Worm (Caenorhabditis elegans) whole organism, mixed stage, embryonic: ENCODE measurements around the gene ZK666.1.

Experiments used
- M03D4.4 ChIP-seq: sonication (generic microtip); optimal IDR thresholded peaks from 2 replicates; lab custom pipeline; 2017; ENCODE audit warnings: mild to moderate bottlenecking, missing genetic modification characterization, missing compliant biosample characterization
- bed-3 ChIP-seq: fragments of 200-800 bp; sonication (Bioruptor generic); optimal IDR thresholded peaks from 3 replicates; lab custom pipeline; 2018; ENCODE audit warnings: mild to moderate bottlenecking, missing genetic modification characterization, moderate library complexity, missing compliant biosample characterization
- blmp-1 ChIP-seq: fragments of 150-350 bp; optimal IDR thresholded peaks from 2 replicates; lab custom pipeline; 2014; ENCODE audit warnings: missing biosample characterization, missing genetic modification characterization
- ceh-39 ChIP-seq: fragments of 150-350 bp; optimal IDR thresholded peaks from 2 replicates; lab custom pipeline; 2014; ENCODE audit warnings: missing biosample characterization, missing genetic modification characterization
- ceh-43 ChIP-seq: fragments of 200-800 bp; sonication (Bioruptor generic); optimal IDR thresholded peaks from 2 replicates; lab custom pipeline; 2018; ENCODE audit warnings: mild to moderate bottlenecking, missing genetic modification characterization, moderate library complexity, missing compliant biosample characterization
- ceh-83 ChIP-seq: fragments of 200-800 bp; sonication (Bioruptor generic); optimal IDR thresholded peaks from 2 replicates; lab custom pipeline; 2018; ENCODE audit warnings: mild to moderate bottlenecking, missing genetic modification characterization, missing compliant biosample characterization
- ces-1 ChIP-seq: fragments of 150-350 bp; optimal IDR thresholded peaks from 2 replicates; lab custom pipeline; 2014; ENCODE audit warnings: missing biosample characterization, missing genetic modification reagents, missing genetic modification characterization
- cnd-1 ChIP-seq: fragments of 200-800 bp; sonication (Bioruptor generic); optimal IDR thresholded peaks from 2 replicates; lab custom pipeline; 2018; ENCODE audit warnings: mild to moderate bottlenecking, missing genetic modification characterization, missing compliant biosample characterization
- drap-1 ChIP-seq: fragments of 200-800 bp; sonication (Bioruptor generic); optimal IDR thresholded peaks from 3 replicates; lab custom pipeline; 2018; ENCODE audit warnings: mild to moderate bottlenecking, missing genetic modification characterization, missing compliant biosample characterization
- elt-1 ChIP-seq: sonication (generic microtip); optimal IDR thresholded peaks from 2 replicates; lab custom pipeline; 2017; ENCODE audit warnings: missing genetic modification characterization, mild to moderate bottlenecking, missing compliant biosample characterization, antibody characterized with exemption, moderate library complexity, borderline replicate concordance; ENCODE audit not compliant: insufficient read depth
- elt-3 ChIP-seq: fragments of 150-350 bp; optimal IDR thresholded peaks from 2 replicates; lab custom pipeline; 2014; ENCODE audit warnings: missing biosample characterization, missing genetic modification characterization
- flh-1 ChIP-seq: fragments of 200-800 bp; sonication (Bioruptor generic); optimal IDR thresholded peaks from 2 replicates; lab custom pipeline; 2018; ENCODE audit warnings: mild to moderate bottlenecking, missing genetic modification characterization, moderate library complexity, missing compliant biosample characterization
- ham-2 ChIP-seq: fragments of 200-800 bp; sonication (Bioruptor generic); optimal IDR thresholded peaks from 2 replicates; lab custom pipeline; 2018; ENCODE audit warnings: mild to moderate bottlenecking, missing genetic modification characterization, missing compliant biosample characterization
- hlh-1 ChIP-seq: fragments of 150-350 bp; optimal IDR thresholded peaks from 2 replicates; lab custom pipeline; 2014; ENCODE audit warnings: missing biosample characterization, missing genetic modification reagents, missing genetic modification characterization
- lin-13 ChIP-seq: fragments of 150-350 bp; optimal IDR thresholded peaks from 2 replicates; lab custom pipeline; 2014; ENCODE audit warnings: missing biosample characterization, missing genetic modification characterization
- lin-32 ChIP-seq: fragments of 200-800 bp; sonication (Bioruptor generic); optimal IDR thresholded peaks from 2 replicates; lab custom pipeline; 2018; ENCODE audit warnings: mild to moderate bottlenecking, missing genetic modification characterization, missing compliant biosample characterization
- lsy-2 ChIP-seq: fragments of 150-350 bp; optimal IDR thresholded peaks from 2 replicates; lab custom pipeline; 2014; ENCODE audit warnings: missing biosample characterization, missing genetic modification characterization
- mab-5 ChIP-seq: fragments of 150-350 bp; optimal IDR thresholded peaks from 2 replicates; lab custom pipeline; 2014; ENCODE audit warnings: missing biosample characterization, missing genetic modification characterization
- mep-1 ChIP-seq: fragments of 150-350 bp; optimal IDR thresholded peaks from 2 replicates; lab custom pipeline; 2017; ENCODE audit warnings: missing biosample characterization, missing genetic modification reagents, missing genetic modification characterization, inconsistent platforms
- mls-2 ChIP-seq: sonication (generic microtip); optimal IDR thresholded peaks from 2 replicates; lab custom pipeline; 2016; ENCODE audit warnings: mild to moderate bottlenecking, missing genetic modification characterization, moderate library complexity, missing compliant biosample characterization
- nhr-12 ChIP-seq: fragments of 150-350 bp; optimal IDR thresholded peaks from 2 replicates; lab custom pipeline; 2014; ENCODE audit warnings: missing biosample characterization, missing genetic modification characterization
- nhr-237 ChIP-seq: fragments of 150-350 bp; optimal IDR thresholded peaks from 2 replicates; lab custom pipeline; 2014; ENCODE audit warnings: missing biosample characterization, missing genetic modification characterization
- nhr-28 ChIP-seq: fragments of 150-350 bp; optimal IDR thresholded peaks from 2 replicates; lab custom pipeline; 2014; ENCODE audit warnings: missing biosample characterization, missing genetic modification characterization
- nhr-76 ChIP-seq: sonication (generic microtip); optimal IDR thresholded peaks from 2 replicates; lab custom pipeline; 2017; ENCODE audit warnings: missing biosample characterization, missing genetic modification characterization
- pha-4 ChIP-seq: fragments of 150-350 bp; optimal IDR thresholded peaks from 2 replicates; lab custom pipeline; 2018; ENCODE audit warnings: missing biosample characterization, missing genetic modification reagents, missing genetic modification characterization
- sem-2 ChIP-seq: fragments of 200-800 bp; sonication (Bioruptor generic); optimal IDR thresholded peaks from 2 replicates; lab custom pipeline; 2018; ENCODE audit warnings: mild to moderate bottlenecking, missing genetic modification characterization, missing compliant biosample characterization
- snpc-4 ChIP-seq: fragments of 150-350 bp; optimal IDR thresholded peaks from 2 replicates; lab custom pipeline; 2014; ENCODE audit warnings: missing biosample characterization, missing genetic modification characterization
- sptf-1 ChIP-seq: sonication (generic microtip); optimal IDR thresholded peaks from 2 replicates; lab custom pipeline; 2017; ENCODE audit warnings: mild to moderate bottlenecking, missing genetic modification characterization, moderate library complexity, missing compliant biosample characterization
- tbx-8 ChIP-seq: fragments of 200-800 bp; sonication (Bioruptor generic); optimal IDR thresholded peaks from 2 replicates; lab custom pipeline; 2018; ENCODE audit warnings: mild to moderate bottlenecking, missing genetic modification characterization, moderate library complexity, missing compliant biosample characterization
- unc-120 ChIP-seq: sonication (generic microtip); optimal IDR thresholded peaks from 2 replicates; lab custom pipeline; 2017; ENCODE audit warnings: missing genetic modification characterization, missing compliant biosample characterization; ENCODE audit not compliant: poor library complexity, severe bottlenecking
- unc-39 ChIP-seq: fragments of 150-350 bp; optimal IDR thresholded peaks from 2 replicates; lab custom pipeline; 2014; ENCODE audit warnings: missing biosample characterization, missing genetic modification characterization
- zip-8 ChIP-seq: fragments of 150-350 bp; optimal IDR thresholded peaks from 2 replicates; lab custom pipeline; 2014; ENCODE audit warnings: missing biosample characterization, missing genetic modification characterization
- ztf-11 ChIP-seq: fragments of 150-350 bp; optimal IDR thresholded peaks from 2 replicates; lab custom pipeline; 2014; ENCODE audit warnings: missing biosample characterization, missing genetic modification characterization

Gene ZK666.1

DNA sequence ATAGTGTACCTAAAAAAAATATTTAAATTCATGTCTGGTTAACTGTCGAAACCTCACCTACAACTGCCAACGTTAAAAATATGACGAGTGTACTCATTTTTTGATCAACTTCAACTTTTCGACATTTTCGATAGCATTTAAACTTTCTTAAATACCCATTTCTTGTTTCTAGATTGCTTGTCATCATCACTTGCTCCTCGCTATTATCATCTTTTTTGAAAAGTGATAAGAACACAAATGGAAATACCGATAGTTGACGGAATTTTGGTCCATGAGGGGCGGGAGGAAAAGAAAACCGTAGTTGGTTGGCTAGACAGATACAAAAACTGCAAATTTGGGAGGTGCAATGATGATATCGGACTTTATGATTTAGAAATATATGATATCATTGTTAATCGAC is 988 bp downstream of the ZK666.1 start, which contains the start of gene clec-143:
Gene clec-143 (minus strand): TSS at position 139 of the 400 bp plus-strand sequence.
- no peak for TF ChIP-seq sem-2 (GFP tag; lab: Kevin White, UChicago)
- no peak for TF ChIP-seq cnd-1 (tag; lab: Kevin White, UChicago)
- no peak for TF ChIP-seq sptf-1 (tag; lab: Kevin White, UChicago)
- TF ChIP-seq blmp-1 (tag; lab: Kevin White, UChicago) = no peak
- TF ChIP-seq M03D4.4 (tag; lab: Kevin White, UChicago) = no peak
- TF ChIP-seq ces-1 (GFP tag; lab: Kevin White, UChicago) = no peak
- no peak for TF ChIP-seq bed-3
- TF ChIP-seq, all 35 proteins: peak for 0

ce11 chrII:10466552-10466951 is 4.6 kb downstream of the ZK666.1 start, which contains the start of gene tnc-2:
TSS of gene tnc-2 (plus strand) at chrII:10466852.
- TF ChIP-seq lsy-2 = no peak
- TF ChIP-seq ceh-43 = no peak
- no peak for TF ChIP-seq ztf-11 (tag; lab: Kevin White, UChicago)
- no peak for TF ChIP-seq mep-1
- no peak for TF ChIP-seq drap-1 (GFP tag; lab: Kevin White, UChicago)
- no peak for TF ChIP-seq sptf-1 (tag; lab: Kevin White, UChicago)
- no peak for TF ChIP-seq mab-5 (tag; lab: Kevin White, UChicago)
- no peak for TF ChIP-seq unc-39 (tag; lab: Kevin White, UChicago)
- TF ChIP-seq ham-2 (GFP tag; lab: Kevin White, UChicago) = no peak
- no peak for TF ChIP-seq flh-1 (GFP tag; lab: Kevin White, UChicago)
- no peak for TF ChIP-seq nhr-28
- no peak for TF ChIP-seq ces-1 (GFP tag; lab: Kevin White, UChicago)
- no peak for TF ChIP-seq elt-3 (tag; lab: Kevin White, UChicago)
- TF ChIP-seq lin-13 = no peak
- TF ChIP-seq ceh-39 (tag; lab: Kevin White, UChicago) = no peak
- TF ChIP-seq tbx-8 (GFP tag; lab: Kevin White, UChicago) = no peak
- no peak for TF ChIP-seq bed-3

DNA sequence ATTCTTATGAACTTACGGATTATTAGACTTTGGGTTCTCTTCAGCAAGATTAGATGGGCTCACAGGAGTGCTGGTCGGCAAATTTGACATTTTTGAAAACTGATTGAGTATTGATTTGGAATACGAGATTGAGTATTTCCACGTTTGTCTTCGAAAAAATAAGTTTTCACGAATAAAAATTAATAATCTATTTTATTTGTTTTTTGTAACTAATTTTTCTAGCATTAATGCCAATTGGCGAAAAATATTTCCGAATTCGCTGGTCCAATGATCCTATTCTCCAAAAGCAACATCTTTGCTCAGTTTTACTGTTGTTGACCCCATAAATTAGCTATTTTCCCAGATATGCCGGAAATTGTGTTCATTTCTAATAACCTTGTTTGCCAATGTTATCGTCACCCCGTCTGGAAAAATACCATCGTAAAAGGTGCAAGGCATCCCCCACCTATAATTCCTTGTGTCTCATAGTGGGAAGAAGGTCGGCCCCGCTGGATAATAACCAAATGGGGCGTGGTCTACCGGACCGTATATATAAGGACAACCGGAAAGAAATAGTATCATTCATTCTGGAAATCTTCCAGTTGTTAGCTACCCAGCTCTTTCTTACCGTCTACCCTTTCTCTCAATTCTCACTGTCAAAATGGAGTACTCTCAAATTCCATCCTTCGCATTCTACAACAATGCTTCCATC is 6.8 kb downstream of the ZK666.1 start, which contains the start of the genes ZK673.6 and sdz-37:
Gene ZK673.6 (minus strand): TSS at position 101 of the 691 bp plus-strand sequence.
Gene sdz-37 (plus strand): TSS at position 641 of the 691 bp plus-strand sequence.
- TF ChIP-seq ceh-39 (tag; lab: Kevin White, UChicago) = no peak
- no peak for TF ChIP-seq zip-8 (tag; lab: Kevin White, UChicago)
- no peak for TF ChIP-seq drap-1 (GFP tag; lab: Kevin White, UChicago)
- no peak for TF ChIP-seq mls-2 (tag; lab: Kevin White, UChicago)
- no peak for TF ChIP-seq ces-1 (GFP tag; lab: Kevin White, UChicago)

DNA sequence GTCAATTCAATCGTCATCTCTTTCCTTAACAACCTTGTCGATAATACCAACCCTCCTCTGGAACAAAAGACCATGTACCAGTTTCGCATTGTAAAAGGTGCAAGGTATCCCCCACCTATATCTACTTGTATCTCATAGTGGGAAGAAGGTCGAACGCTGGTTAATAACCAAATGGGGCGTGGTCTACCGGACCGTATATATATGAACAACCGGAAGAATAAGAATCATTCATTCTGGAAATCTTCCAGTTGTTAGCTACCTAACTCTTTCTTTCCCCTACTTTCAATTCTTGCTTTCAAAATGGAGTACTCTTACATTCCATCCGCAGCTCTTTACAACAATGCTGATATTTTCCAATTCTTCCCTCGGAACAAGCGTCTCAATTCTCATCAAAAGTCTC is 9.9 kb downstream of the ZK666.1 start, which contains the start of gene ZK673.5:
Gene ZK673.5 (plus strand): TSS at position 301 of the 400 bp plus-strand sequence.
- TF ChIP-seq ceh-39 (tag; lab: Kevin White, UChicago) (no peak), hlh-1 (tag; lab: Kevin White, UChicago) (no peak), tbx-8 (GFP tag; lab: Kevin White, UChicago) (no peak), lin-32 (no peak), lin-13 (no peak), nhr-12 (tag; lab: Kevin White, UChicago) (no peak), elt-1 (tag; lab: Kevin White, UChicago) (no peak), blmp-1 (tag; lab: Kevin White, UChicago) (no peak), ceh-83 (GFP tag; lab: Kevin White, UChicago) (no peak), ceh-43 (no peak), ces-1 (GFP tag; lab: Kevin White, UChicago) (no peak), sem-2 (GFP tag; lab: Kevin White, UChicago) (no peak), ham-2 (GFP tag; lab: Kevin White, UChicago) (no peak), cnd-1 (tag; lab: Kevin White, UChicago) (no peak), sptf-1 (tag; lab: Kevin White, UChicago) (no peak)

DNA sequence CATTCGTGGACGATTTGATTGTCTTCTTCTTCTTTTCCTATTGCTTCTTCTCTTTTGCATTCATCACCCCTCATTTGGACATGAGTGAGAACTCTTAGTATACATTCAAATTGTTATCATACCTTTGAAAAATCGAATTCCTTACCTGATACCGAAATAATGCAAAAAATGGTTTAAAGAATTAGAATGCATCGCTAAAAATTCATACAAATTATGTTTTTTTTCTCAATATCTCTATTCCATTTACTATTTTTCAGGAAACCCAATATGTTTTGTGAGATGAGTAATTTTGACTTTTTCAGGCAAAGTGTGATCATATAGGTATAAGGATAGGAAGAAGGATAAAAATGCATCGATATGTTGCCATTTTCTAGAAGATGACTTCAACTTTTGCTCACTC is 14.2 kb downstream of the ZK666.1 start, which contains the start of gene ZK673.11:
Gene ZK673.11 (plus strand): TSS at position 301 of the 400 bp plus-strand sequence.
- TF ChIP-seq unc-39 (tag; lab: Kevin White, UChicago) (no peak), mab-5 (tag; lab: Kevin White, UChicago) (no peak), mls-2 (tag; lab: Kevin White, UChicago) (no peak), unc-120 (tag; lab: Kevin White, UChicago) (no peak), pha-4 (tag; lab: Kevin White, UChicago) (no peak), mep-1 (no peak), ham-2 (GFP tag; lab: Kevin White, UChicago) (no peak), sem-2 (GFP tag; lab: Kevin White, UChicago) (no peak), nhr-76 (tag; lab: Kevin White, UChicago) (no peak), hlh-1 (tag; lab: Kevin White, UChicago) (no peak), ceh-43 (no peak), zip-8 (tag; lab: Kevin White, UChicago) (no peak), nhr-12 (tag; lab: Kevin White, UChicago) (no peak), nhr-237 (tag; lab: Kevin White, UChicago) (no peak), elt-3 (tag; lab: Kevin White, UChicago) (no peak), snpc-4 (tag; lab: Kevin White, UChicago) (no peak), blmp-1 (tag; lab: Kevin White, UChicago) (no peak), ztf-11 (tag; lab: Kevin White, UChicago) (no peak), M03D4.4 (tag; lab: Kevin White, UChicago) (no peak)
